Worm (Caenorhabditis elegans) whole organism, L3 larva: Measurements from ENCODE around the gene F55G11.2.
A peak's percentile ranks its signal among the peaks of the same experiment; 100 is the strongest.

ENCODE experiments used
- ZK546.5 ChIP-seq: sonication (generic microtip); optimal IDR thresholded peaks from 2 replicates; lab custom pipeline; 2017; ENCODE audit warnings: missing biosample characterization, missing genetic modification characterization
- aly-2 ChIP-seq: fragments of 150-350 bp; optimal IDR thresholded peaks from 2 replicates; lab custom pipeline; 2014; ENCODE audit warnings: missing biosample characterization, missing genetic modification characterization
- ceh-16 ChIP-seq: sonication (generic microtip); optimal IDR thresholded peaks from 2 replicates; lab custom pipeline; 2017; ENCODE audit warnings: missing biosample characterization, missing genetic modification characterization
- ceh-28 ChIP-seq: fragments of 150-350 bp; optimal IDR thresholded peaks from 2 replicates; lab custom pipeline; 2014; ENCODE audit warnings: missing biosample characterization, missing genetic modification reagents, missing genetic modification characterization
- ceh-82 ChIP-seq: fragments of 150-350 bp; optimal IDR thresholded peaks from 2 replicates; lab custom pipeline; 2014; ENCODE audit warnings: missing biosample characterization, missing genetic modification characterization
- daf-12 ChIP-seq: fragments of 150-350 bp; optimal IDR thresholded peaks from 2 replicates; lab custom pipeline; 2014; ENCODE audit warnings: missing biosample characterization, missing genetic modification reagents, missing genetic modification characterization
- elt-1 ChIP-seq: fragments of 150-350 bp; optimal IDR thresholded peaks from 2 replicates; lab custom pipeline; 2014; ENCODE audit warnings: missing biosample characterization, missing genetic modification characterization
- elt-2 ChIP-seq: sonication (generic microtip); optimal IDR thresholded peaks from 2 replicates; lab custom pipeline; 2016; ENCODE audit warnings: missing genetic modification reagents, mild to moderate bottlenecking, missing genetic modification characterization, missing compliant biosample characterization
- fkh-10 ChIP-seq: sonication (generic microtip); optimal IDR thresholded peaks from 2 replicates; lab custom pipeline; 2017; ENCODE audit warnings: missing biosample characterization, missing genetic modification reagents, missing genetic modification characterization
- fkh-2 ChIP-seq: fragments of 150-350 bp; optimal IDR thresholded peaks from 2 replicates; lab custom pipeline; 2014; ENCODE audit warnings: missing biosample characterization, missing genetic modification reagents, missing genetic modification characterization
- fos-1 ChIP-seq: fragments of 150-350 bp; optimal IDR thresholded peaks from 2 replicates; lab custom pipeline; 2014; ENCODE audit warnings: missing biosample characterization, missing genetic modification characterization
- hmg-11 ChIP-seq: sonication (generic microtip); optimal IDR thresholded peaks from 2 replicates; lab custom pipeline; 2016; ENCODE audit warnings: missing genetic modification characterization, missing compliant biosample characterization
- jun-1 ChIP-seq: fragments of 150-350 bp; optimal IDR thresholded peaks from 2 replicates; lab custom pipeline; 2014; ENCODE audit warnings: missing biosample characterization, missing genetic modification reagents, missing genetic modification characterization
- lin-15B ChIP-seq: fragments of 150-350 bp; optimal IDR thresholded peaks from 2 replicates; lab custom pipeline; 2014; ENCODE audit warnings: missing biosample characterization, missing genetic modification characterization
- lin-39 ChIP-seq: fragments of 150-350 bp; optimal IDR thresholded peaks from 2 replicates; lab custom pipeline; 2018; ENCODE audit warnings: missing biosample characterization, missing genetic modification reagents, missing genetic modification characterization
- mdl-1 ChIP-seq: fragments of 150-350 bp; optimal IDR thresholded peaks from 2 replicates; lab custom pipeline; 2014; ENCODE audit warnings: missing biosample characterization, missing genetic modification characterization
- mml-1 ChIP-seq: fragments of 150-350 bp; sonication (generic microtip); optimal IDR thresholded peaks from 3 replicates; lab custom pipeline; 2014; ENCODE audit warnings: missing biosample characterization, missing genetic modification characterization
- nfya-1 ChIP-seq: sonication (generic microtip); optimal IDR thresholded peaks from 2 replicates; lab custom pipeline; 2017; ENCODE audit warnings: missing genetic modification characterization, mild to moderate bottlenecking, missing compliant biosample characterization, antibody characterized with exemption, moderate library complexity; ENCODE audit not compliant: insufficient read depth
- nhr-12 ChIP-seq: fragments of 150-350 bp; optimal IDR thresholded peaks from 2 replicates; lab custom pipeline; 2014; ENCODE audit warnings: missing biosample characterization, missing genetic modification characterization
- nhr-237 ChIP-seq: fragments of 150-350 bp; optimal IDR thresholded peaks from 2 replicates; lab custom pipeline; 2014; ENCODE audit warnings: missing biosample characterization, missing genetic modification characterization
- nhr-25 ChIP-seq: sonication (generic microtip); optimal IDR thresholded peaks from 2 replicates; lab custom pipeline; 2017; ENCODE audit warnings: missing biosample characterization, missing genetic modification characterization
- nhr-28 ChIP-seq: fragments of 150-350 bp; optimal IDR thresholded peaks from 2 replicates; lab custom pipeline; 2014; ENCODE audit warnings: missing biosample characterization, missing genetic modification characterization
- nhr-43 ChIP-seq: sonication (generic microtip); optimal IDR thresholded peaks from 2 replicates; lab custom pipeline; 2016; ENCODE audit warnings: mild to moderate bottlenecking, missing genetic modification characterization, missing compliant biosample characterization; ENCODE audit not compliant: poor library complexity, severe bottlenecking
- nhr-67 ChIP-seq: fragments of 150-350 bp; optimal IDR thresholded peaks from 2 replicates; lab custom pipeline; 2014; ENCODE audit warnings: missing biosample characterization, missing genetic modification characterization
- nhr-76 ChIP-seq: fragments of 150-350 bp; sonication (generic microtip); optimal IDR thresholded peaks from 5 replicates; lab custom pipeline; 2014; ENCODE audit warnings: missing biosample characterization, missing genetic modification characterization
- nhr-77 ChIP-seq: fragments of 150-350 bp; optimal IDR thresholded peaks from 2 replicates; lab custom pipeline; 2014; ENCODE audit warnings: missing biosample characterization, missing genetic modification characterization
- pqm-1 ChIP-seq: fragments of 150-350 bp; optimal IDR thresholded peaks from 2 replicates; lab custom pipeline; 2017; ENCODE audit warnings: missing biosample characterization, missing genetic modification characterization, inconsistent platforms
- sea-2 ChIP-seq: fragments of 150-350 bp; sonication (generic microtip); optimal IDR thresholded peaks from 4 replicates; lab custom pipeline; 2014; ENCODE audit warnings: missing biosample characterization, missing genetic modification reagents, missing genetic modification characterization
- skn-1 ChIP-seq: fragments of 150-350 bp; optimal IDR thresholded peaks from 2 replicates; lab custom pipeline; 2014; ENCODE audit warnings: missing biosample characterization, missing genetic modification characterization
- tbx-2 ChIP-seq: sonication (generic microtip); optimal IDR thresholded peaks from 2 replicates; lab custom pipeline; 2016; ENCODE audit warnings: mild to moderate bottlenecking, missing genetic modification characterization, missing compliant biosample characterization
- unc-39 ChIP-seq: sonication (generic microtip); optimal IDR thresholded peaks from 4 replicates; lab custom pipeline; 2017; ENCODE audit warnings: missing biosample characterization, missing genetic modification characterization
- unc-62 ChIP-seq: fragments of 150-350 bp; sonication (generic microtip); optimal IDR thresholded peaks from 4 replicates; lab custom pipeline; 2014; ENCODE audit warnings: missing biosample characterization, missing genetic modification reagents, missing genetic modification characterization
- ztf-11 ChIP-seq: fragments of 150-350 bp; optimal IDR thresholded peaks from 2 replicates; lab custom pipeline; 2014; ENCODE audit warnings: missing biosample characterization, missing genetic modification characterization
- ztf-4 ChIP-seq: fragments of 150-350 bp; optimal IDR thresholded peaks from 2 replicates; lab custom pipeline; 2014; ENCODE audit warnings: missing biosample characterization, missing genetic modification characterization

Gene F55G11.2

DNA sequence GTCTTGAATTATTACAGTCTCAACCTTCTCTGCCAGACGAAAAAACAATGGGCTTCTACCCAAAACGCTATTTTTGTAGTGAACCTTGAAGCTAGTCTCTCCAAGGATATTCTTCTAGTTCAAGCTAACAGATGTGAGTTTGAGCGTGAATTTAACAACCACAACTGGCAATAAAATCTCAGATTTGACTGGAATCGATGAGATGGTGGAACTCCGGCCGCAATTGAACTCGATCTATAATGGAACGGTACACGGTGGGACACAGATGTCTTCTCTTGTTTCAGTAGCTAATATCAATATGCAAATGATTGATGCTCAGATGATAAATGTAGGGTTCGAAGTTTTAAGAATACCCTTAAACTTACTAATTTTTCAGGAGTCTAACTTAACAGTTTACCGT is 8.6 kb upstream of the F55G11.2 start:
- TF ChIP-seq ZK546.5 (tag; lab: Kevin White, UChicago) (no peak), unc-39 (tag; lab: Kevin White, UChicago) (no peak), aly-2 (tag; lab: Kevin White, UChicago) (no peak), nfya-1 (tag; lab: Kevin White, UChicago) (no peak), nhr-25 (tag; lab: Kevin White, UChicago) (no peak), ceh-28 (tag; lab: Kevin White, UChicago) (no peak)
- TF ChIP-seq, all 47 proteins: peak for 0

DNA sequence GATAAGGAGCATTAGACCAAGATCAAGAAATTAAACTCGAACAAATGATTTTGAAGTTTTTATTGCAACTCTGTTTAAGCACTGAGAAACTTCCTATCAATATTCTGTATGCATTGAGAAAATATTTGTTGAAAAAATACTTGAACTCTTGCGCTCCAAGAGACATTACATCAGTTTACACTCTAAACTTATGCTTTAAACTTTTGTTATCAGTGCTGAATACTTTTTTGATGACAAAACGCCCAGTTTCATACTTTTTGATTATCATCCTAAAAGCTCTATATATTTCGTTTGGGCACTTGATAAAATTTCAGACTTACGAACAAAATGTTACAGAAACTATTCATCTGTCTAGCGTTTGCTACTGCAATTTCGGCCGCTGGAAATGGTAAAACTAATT is 6.9 kb upstream of the F55G11.2 start, which contains the start of gene dod-17:
TSS of gene dod-17 (plus strand) at position 323 of the 400 bp plus-strand sequence.
- TF ChIP-seq nhr-77 (tag; lab: Kevin White, UChicago) (no peak), sea-2 (no peak), elt-2 (peak; percentile 51)

DNA sequence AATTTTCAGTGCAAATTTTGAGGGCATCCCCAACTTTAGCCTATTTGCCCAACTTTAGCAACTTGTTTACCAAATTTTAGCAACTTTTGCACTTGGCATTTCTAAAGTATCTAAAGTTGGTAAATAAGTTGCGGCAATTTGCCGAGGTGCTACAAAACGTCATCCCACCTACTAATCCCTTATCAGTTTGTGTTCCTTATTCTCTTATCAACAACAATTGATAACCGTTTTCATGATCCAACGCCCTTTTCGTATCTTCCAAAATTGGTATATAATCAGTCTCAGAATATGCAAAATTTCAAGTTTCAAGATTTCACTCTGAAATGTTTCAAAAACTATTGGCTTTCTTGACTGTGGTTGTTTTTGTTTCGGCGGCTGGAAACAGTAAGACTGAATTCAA is 4.2 kb upstream of the F55G11.2 start, which contains the start of gene F55G11.4:
TSS of gene F55G11.4 (plus strand) at position 289 of the 400 bp plus-strand sequence.
- no peak for TF ChIP-seq nhr-67
- TF ChIP-seq nhr-237 (tag; lab: Kevin White, UChicago) = no peak
- TF ChIP-seq nhr-28 (tag; lab: Kevin White, UChicago) = no peak
- peak; percentile 35 for TF ChIP-seq pqm-1 (tag; lab: Kevin White, UChicago)
- peak; percentile 67 for TF ChIP-seq elt-2

DNA sequence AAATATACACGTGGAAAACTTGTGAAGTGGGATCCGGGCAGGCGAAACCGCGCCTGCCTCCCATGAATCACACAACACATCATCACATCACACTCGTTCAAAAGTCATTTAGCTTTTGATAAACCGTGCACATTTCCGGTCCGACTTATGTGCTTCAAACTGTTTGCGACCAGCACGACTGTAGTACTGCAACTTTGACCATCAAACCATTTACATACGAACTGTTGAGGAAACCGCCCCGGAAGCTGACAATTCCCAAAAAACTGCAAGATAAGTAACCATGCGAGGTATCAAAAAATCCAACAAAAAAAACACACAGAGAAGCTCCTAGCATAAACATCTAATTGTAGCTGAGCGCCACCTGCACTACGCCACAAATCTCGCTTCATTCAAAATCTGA is 3.7 kb upstream of the F55G11.2 start:
- TF ChIP-seq nhr-237 (tag; lab: Kevin White, UChicago) (no peak), nhr-77 (tag; lab: Kevin White, UChicago) (no peak), hmg-11 (tag; lab: Kevin White, UChicago) (no peak), sea-2 (no peak), nhr-67 (no peak)

DNA sequence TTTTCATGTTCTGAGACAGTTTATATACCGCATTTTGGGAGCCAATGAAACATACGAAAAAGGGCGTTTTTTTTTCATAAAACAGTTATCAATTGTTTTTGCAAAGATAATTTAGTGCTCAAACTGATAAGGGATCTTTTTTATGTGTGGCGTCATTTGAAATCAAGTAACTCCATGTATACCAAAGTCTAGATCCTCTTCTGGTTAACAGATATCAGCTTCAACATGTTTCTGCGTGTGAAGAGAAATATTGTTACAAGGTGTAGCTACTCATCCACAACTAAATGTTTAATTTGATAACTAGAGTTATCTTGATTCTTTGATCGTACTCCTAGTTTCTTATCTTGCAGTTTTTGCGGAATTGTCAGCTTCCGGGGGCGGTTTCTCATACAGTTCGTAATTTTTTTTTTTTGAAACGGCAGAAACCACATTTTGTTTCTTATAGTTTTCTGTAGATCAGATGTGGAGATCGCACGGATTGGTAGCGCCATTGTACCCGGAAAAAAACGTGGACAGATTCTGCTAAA is 3.0 kb upstream of the F55G11.2 start:
- peak; percentile 78 for TF ChIP-seq elt-2
- TF ChIP-seq daf-12 (tag; lab: Kevin White, UChicago) = no peak

DNA sequence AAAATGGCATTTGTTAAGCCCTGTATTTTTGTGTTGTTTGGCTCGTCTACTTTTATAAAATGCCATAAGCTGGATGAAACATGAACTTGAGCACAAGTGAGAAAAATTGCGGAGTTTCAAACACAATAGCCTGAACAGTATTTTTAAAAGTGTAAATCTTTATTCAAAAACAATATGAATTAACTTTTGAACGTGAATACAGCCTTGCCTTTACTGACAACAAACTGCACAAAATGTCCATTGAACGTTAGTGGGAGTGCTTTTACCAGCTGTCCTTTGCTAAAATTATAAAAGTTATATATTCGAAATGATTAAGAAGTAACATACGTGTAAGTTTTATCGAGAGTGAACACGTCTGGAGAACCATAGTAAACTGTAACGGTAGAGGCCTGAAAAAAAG is 1.8 kb downstream of the F55G11.2 start:
- TF ChIP-seq ceh-16 = no peak
- TF ChIP-seq lin-15B (tag; lab: Kevin White, UChicago) = no peak
- TF ChIP-seq daf-12 (tag; lab: Kevin White, UChicago) = no peak
- TF ChIP-seq fkh-2 (tag; lab: Kevin White, UChicago) = no peak
- no peak for TF ChIP-seq mdl-1 (tag; lab: Kevin White, UChicago)
- no peak for TF ChIP-seq fos-1 (tag; lab: Kevin White, UChicago)
- no peak for TF ChIP-seq nhr-25 (tag; lab: Kevin White, UChicago)
- TF ChIP-seq nhr-43 (tag; lab: Kevin White, UChicago) = no peak
- TF ChIP-seq lin-39 (tag; lab: Kevin White, UChicago) = no peak
- TF ChIP-seq ZK546.5 (tag; lab: Kevin White, UChicago) = no peak
- no peak for TF ChIP-seq nhr-12 (tag; lab: Kevin White, UChicago)
- TF ChIP-seq fkh-10 (GFP tag; lab: Kevin White, UChicago) = no peak
- TF ChIP-seq ztf-11 (tag; lab: Kevin White, UChicago) = no peak
- no peak for TF ChIP-seq sea-2
- no peak for TF ChIP-seq tbx-2 (tag; lab: Kevin White, UChicago)
- TF ChIP-seq ceh-82 (tag; lab: Kevin White, UChicago) = no peak

DNA sequence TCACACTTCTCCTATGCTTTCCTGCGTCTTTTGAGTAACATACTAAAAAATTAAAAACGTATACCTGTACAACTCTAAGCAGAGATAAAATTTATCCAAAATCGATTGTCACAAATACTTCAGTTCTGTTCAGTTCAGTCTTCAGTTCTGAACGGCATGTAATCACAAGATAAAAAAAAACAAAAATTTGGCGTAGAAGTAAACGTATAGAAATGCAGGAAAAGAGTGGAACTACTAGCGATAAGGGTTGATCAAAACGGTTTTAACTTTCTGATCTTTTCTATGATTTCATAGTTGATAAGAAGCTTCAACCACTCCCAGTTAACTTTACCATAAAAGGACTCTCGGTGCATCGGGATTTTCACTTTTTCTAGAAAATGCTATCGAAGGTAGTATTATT is 4.0 kb downstream of the F55G11.2 start, which contains the start of gene dod-22:
TSS of gene dod-22 (plus strand) at position 301 of the 400 bp plus-strand sequence.
- TF ChIP-seq pqm-1 (tag; lab: Kevin White, UChicago) = no peak
- TF ChIP-seq lin-15B (tag; lab: Kevin White, UChicago) = no peak
- no peak for TF ChIP-seq nhr-76 (tag; lab: Kevin White, UChicago)
- no peak for TF ChIP-seq jun-1 (tag; lab: Kevin White, UChicago)
- no peak for TF ChIP-seq nhr-237 (tag; lab: Kevin White, UChicago)
- TF ChIP-seq nhr-43 (tag; lab: Kevin White, UChicago) = no peak
- no peak for TF ChIP-seq nfya-1 (tag; lab: Kevin White, UChicago)
- TF ChIP-seq elt-1 (tag; lab: Kevin White, UChicago) = no peak
- TF ChIP-seq mml-1 (tag; lab: Kevin White, UChicago) = no peak
- no peak for TF ChIP-seq fkh-10 (GFP tag; lab: Kevin White, UChicago)
- no peak for TF ChIP-seq ztf-4 (tag; lab: Kevin White, UChicago)
- no peak for TF ChIP-seq unc-62 (GFP tag; lab: Kevin White, UChicago)
- TF ChIP-seq skn-1 (tag; lab: Kevin White, UChicago) = no peak
- TF ChIP-seq ceh-82 (tag; lab: Kevin White, UChicago) = no peak
